Fruit fly (Drosophila melanogaster): ENCODE results near the gene p38c.
A peak's percentile ranks its signal among the peaks of the same experiment; 100 is the strongest.

The p38c gene

dm6 chr3R:24112320-24113069, 37.5 kb downstream of the p38c start, which contains the start of gene CG13605:
TSS of gene CG13605 (minus strand) at chr3R:24112389.
- peak in 1 of 2 experiments; percentile 77 for TF ChIP-seq foxo (GFP tag; optimal IDR thresholded peaks at IDR 0.05)
- TF ChIP-seq CG32264 (GFP tag; optimal IDR thresholded peaks at IDR 0.05): peak; percentile 34
- no peak for TF ChIP-seq dl (GFP tag; optimal IDR thresholded peaks at IDR 0.05; ENCODE audit: insufficient read depth in 1 of 2, partially characterized antibody in 2 of 2)
- TF ChIP-seq rgr (GFP tag; optimal IDR thresholded peaks at IDR 0.05): peak; percentile 59
- TF ChIP-seq Dfd (GFP tag; optimal IDR thresholded peaks at IDR 0.05): no peak
- TF ChIP-seq sv (GFP tag; optimal IDR thresholded peaks at IDR 0.05): peak; percentile 55
- no peak for TF ChIP-seq CrebA (GFP tag; optimal IDR thresholded peaks at IDR 0.05; ENCODE audit: borderline replicate concordance)
- peak; percentile 50 for TF ChIP-seq OdsH (GFP tag; optimal IDR thresholded peaks at IDR 0.05)
- no peak for TF ChIP-seq Mio (GFP tag; optimal IDR thresholded peaks at IDR 0.05)
- TF ChIP-seq Rel (GFP tag; optimal IDR thresholded peaks at IDR 0.05): peak; percentile 37
- peak; percentile 6 for TF ChIP-seq Rel (tag; optimal IDR thresholded peaks at IDR 0.05)
- TF ChIP-seq woc (GFP tag; optimal IDR thresholded peaks at IDR 0.05): peak; percentile 56
- no peak for TF ChIP-seq Vsx2 (GFP tag; optimal IDR thresholded peaks at IDR 0.05; ENCODE audit: partially characterized antibody)
- TF ChIP-seq dsf (GFP tag; optimal IDR thresholded peaks at IDR 0.05; ENCODE audit: borderline replicate concordance): no peak
- peak; percentile 53 for TF ChIP-seq br (GFP tag; optimal IDR thresholded peaks at IDR 0.05)
- no peak for TF ChIP-seq lola (GFP tag; optimal IDR thresholded peaks at IDR 0.05)
- peak; percentile 80 for TF ChIP-seq brk (GFP tag; optimal IDR thresholded peaks at IDR 0.05)
- TF ChIP-seq GATAd (GFP tag; optimal IDR thresholded peaks at IDR 0.05): no peak
- TF ChIP-seq CG9705 (GFP tag; optimal IDR thresholded peaks at IDR 0.05): no peak
- TF ChIP-seq tai (GFP tag; optimal IDR thresholded peaks at IDR 0.05): no peak
- TF ChIP-seq jim (GFP tag; optimal IDR thresholded peaks at IDR 0.05): no peak
- peak; percentile 67 for TF ChIP-seq HLH106 (tag; optimal IDR thresholded peaks at IDR 0.05)
- peak; percentile 49 for TF ChIP-seq Hnf4 (GFP tag; optimal IDR thresholded peaks at IDR 0.05)
- TF ChIP-seq h (GFP tag; optimal IDR thresholded peaks at IDR 0.05): peak; percentile 69
- no peak for TF ChIP-seq Abd-B (GFP tag; optimal IDR thresholded peaks at IDR 0.05)
- no peak for TF ChIP-seq usp (GFP tag; optimal IDR thresholded peaks at IDR 0.05)
- peak; percentile 69 for TF ChIP-seq sage (GFP tag; optimal IDR thresholded peaks at IDR 0.05)
- peak; percentile 66 for TF ChIP-seq Sp1 (GFP tag; optimal IDR thresholded peaks at IDR 0.05)
- TF ChIP-seq N (GFP tag; optimal IDR thresholded peaks at IDR 0.05): no peak
- peak; percentile 58 for TF ChIP-seq psq (GFP tag; optimal IDR thresholded peaks at IDR 0.05)
- no peak for TF ChIP-seq Hr78 (GFP tag; optimal IDR thresholded peaks at IDR 0.05)
- no peak for TF ChIP-seq dmrt93B (GFP tag; optimal IDR thresholded peaks at IDR 0.05)
- TF ChIP-seq Hr83 (GFP tag; optimal IDR thresholded peaks at IDR 0.05; ENCODE audit: poor library complexity, severe bottlenecking): peak; percentile 2
- TF ChIP-seq ey (GFP tag; optimal IDR thresholded peaks at IDR 0.05): peak; percentile 44
- TF ChIP-seq pan (optimal IDR thresholded peaks at IDR 0.05): no peak
- TF ChIP-seq Jra (GFP tag; optimal IDR thresholded peaks at IDR 0.05): peak; percentile 16
- TF ChIP-seq Dif (GFP tag; optimal IDR thresholded peaks at IDR 0.05; ENCODE audit: partially characterized antibody): peak; percentile 16
- peak; percentile 63 for TF ChIP-seq fru (GFP tag; optimal IDR thresholded peaks at IDR 0.05)
- peak; percentile 60 for TF ChIP-seq Myc (optimal IDR thresholded peaks at IDR 0.05)

dm6 chr3R:24108902-24109389, 41.1 kb downstream of the p38c start, which contains the start of the genes eIF4EHP and CG18428:
TSS of gene eIF4EHP (minus strand) at chr3R:24108960.
TSS of gene CG18428 (plus strand) at chr3R:24109336.
- TF ChIP-seq Hr78 (GFP tag; optimal IDR thresholded peaks at IDR 0.05): no peak
- TF ChIP-seq OdsH (GFP tag; optimal IDR thresholded peaks at IDR 0.05): peak; percentile 99
- TF ChIP-seq h (GFP tag; optimal IDR thresholded peaks at IDR 0.05): peak; percentile 96
- peak; percentile 88 for TF ChIP-seq ey (GFP tag; optimal IDR thresholded peaks at IDR 0.05)
- peak; percentile 94 for TF ChIP-seq Hr83 (GFP tag; optimal IDR thresholded peaks at IDR 0.05; ENCODE audit: poor library complexity, severe bottlenecking)
- TF ChIP-seq sv (GFP tag; optimal IDR thresholded peaks at IDR 0.05): peak; percentile 94
- TF ChIP-seq rgr (GFP tag; optimal IDR thresholded peaks at IDR 0.05): peak; percentile 99
- no peak for TF ChIP-seq dl (GFP tag; optimal IDR thresholded peaks at IDR 0.05; ENCODE audit: insufficient read depth in 1 of 2, partially characterized antibody in 2 of 2)
- peak; percentile 70 for TF ChIP-seq Mio (GFP tag; optimal IDR thresholded peaks at IDR 0.05)
- TF ChIP-seq CG9705 (GFP tag; optimal IDR thresholded peaks at IDR 0.05): peak; percentile 99
- TF ChIP-seq Sp1 (GFP tag; optimal IDR thresholded peaks at IDR 0.05): peak; percentile 100
- TF ChIP-seq tai (GFP tag; optimal IDR thresholded peaks at IDR 0.05): no peak
- TF ChIP-seq Dfd (GFP tag; optimal IDR thresholded peaks at IDR 0.05): peak; percentile 98
- TF ChIP-seq Rel (GFP tag; optimal IDR thresholded peaks at IDR 0.05): peak; percentile 83
- peak; percentile 95 for TF ChIP-seq Rel (tag; optimal IDR thresholded peaks at IDR 0.05)
- TF ChIP-seq CrebA (GFP tag; optimal IDR thresholded peaks at IDR 0.05; ENCODE audit: borderline replicate concordance): no peak
- peak in 1 of 2 experiments; percentile 99 for TF ChIP-seq foxo (GFP tag; optimal IDR thresholded peaks at IDR 0.05)
- peak; percentile 87 for TF ChIP-seq dsf (GFP tag; optimal IDR thresholded peaks at IDR 0.05; ENCODE audit: borderline replicate concordance)
- peak; percentile 89 for TF ChIP-seq br (GFP tag; optimal IDR thresholded peaks at IDR 0.05)
- TF ChIP-seq HLH106 (tag; optimal IDR thresholded peaks at IDR 0.05): peak; percentile 100
- peak; percentile 76 for TF ChIP-seq GATAd (GFP tag; optimal IDR thresholded peaks at IDR 0.05)
- TF ChIP-seq woc (GFP tag; optimal IDR thresholded peaks at IDR 0.05): peak; percentile 94
- TF ChIP-seq Hnf4 (GFP tag; optimal IDR thresholded peaks at IDR 0.05): peak; percentile 91
- peak; percentile 41 for TF ChIP-seq CG32264 (GFP tag; optimal IDR thresholded peaks at IDR 0.05)
- TF ChIP-seq lola (GFP tag; optimal IDR thresholded peaks at IDR 0.05): no peak
- TF ChIP-seq usp (GFP tag; optimal IDR thresholded peaks at IDR 0.05): no peak
- TF ChIP-seq fru (GFP tag; optimal IDR thresholded peaks at IDR 0.05): peak; percentile 87
- peak; percentile 94 for TF ChIP-seq sage (GFP tag; optimal IDR thresholded peaks at IDR 0.05)
- no peak for TF ChIP-seq Abd-B (GFP tag; optimal IDR thresholded peaks at IDR 0.05)
- peak; percentile 82 for TF ChIP-seq Jra (GFP tag; optimal IDR thresholded peaks at IDR 0.05)
- TF ChIP-seq Vsx2 (GFP tag; optimal IDR thresholded peaks at IDR 0.05; ENCODE audit: partially characterized antibody): no peak
- peak; percentile 95 for TF ChIP-seq brk (GFP tag; optimal IDR thresholded peaks at IDR 0.05)
- TF ChIP-seq Dif (GFP tag; optimal IDR thresholded peaks at IDR 0.05; ENCODE audit: partially characterized antibody): peak; percentile 34
- TF ChIP-seq psq (GFP tag; optimal IDR thresholded peaks at IDR 0.05): peak; percentile 98
- no peak for TF ChIP-seq N (GFP tag; optimal IDR thresholded peaks at IDR 0.05)
- peak; percentile 30 for TF ChIP-seq jim (GFP tag; optimal IDR thresholded peaks at IDR 0.05)
- TF ChIP-seq dmrt93B (GFP tag; optimal IDR thresholded peaks at IDR 0.05): peak; percentile 99
- TF ChIP-seq Myc (optimal IDR thresholded peaks at IDR 0.05): peak; percentile 79
- TF ChIP-seq pan (optimal IDR thresholded peaks at IDR 0.05): peak; percentile 84

Data from whole organism, wandering third instar larva.